Worm (Caenorhabditis elegans): ENCODE measurements around the gene mab-23.

The mab-23 gene

ce11 chrV:10679990-10680602, 47.2 kb downstream of the mab-23 start:
- no peak for TF ChIP-seq klf-2 (GFP tag; conservative IDR thresholded peaks at IDR 0.05)

- 0 out of 2 replicates have a peak, but pooled peaks have one; percentile 50 for TF ChIP-seq ztf-23 (GFP tag; IDR thresholded peaks at IDR 0.05)
- TF ChIP-seq T22C8.4 (GFP tag; IDR thresholded peaks at IDR 0.05), result peak; percentile 69; the same call in 1 of the 2 replicates
- TF ChIP-seq flt-1 (GFP tag; IDR thresholded peaks at IDR 0.05), result peak; percentile 4; the same call in 1 of the 2 replicates
- no peak for TF ChIP-seq med-1 (GFP tag; optimal IDR thresholded peaks at IDR 0.05; ENCODE audit: insufficient read depth)
- peak; percentile 42; the same call in 1 of the 2 replicates for TF ChIP-seq ref-1 (GFP tag; conservative IDR thresholded peaks at IDR 0.05)
Measured at ce11 chrV:10681117-10681959, 48.5 kb downstream of the mab-23 start.

DNA sequence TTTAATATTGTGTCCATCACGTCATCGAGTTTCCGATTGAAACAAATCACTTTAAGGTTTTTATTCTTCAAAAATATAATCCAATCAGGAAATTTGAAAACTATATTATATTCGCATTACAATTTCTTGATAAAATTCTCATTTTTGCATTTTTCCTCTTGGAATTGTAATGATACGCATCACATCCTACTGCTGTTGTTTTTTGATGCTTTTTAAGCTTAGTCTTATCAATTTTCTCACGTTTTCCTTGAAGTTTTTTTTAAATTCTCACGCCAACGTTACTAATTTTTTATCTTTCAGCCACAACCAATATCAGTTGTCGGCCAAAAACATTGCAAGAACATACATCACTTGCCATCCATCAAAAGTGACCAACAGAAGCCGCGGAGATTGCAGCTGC, 49.3 kb downstream of the mab-23 start, which contains the start of gene gsp-1:
gsp-1 (plus strand) TSS at position 301 of the 400 bp plus-strand sequence.
- no peak for TF ChIP-seq tab-1 (GFP tag; IDR thresholded peaks at IDR 0.05)
- TF ChIP-seq ref-1 (GFP tag; conservative IDR thresholded peaks at IDR 0.05), result no peak
- no peak for TF ChIP-seq ztf-29 (GFP tag; IDR thresholded peaks at IDR 0.05)
- no peak for TF ChIP-seq klf-2 (GFP tag; conservative IDR thresholded peaks at IDR 0.05)
- no peak for TF ChIP-seq ztf-23 (GFP tag; IDR thresholded peaks at IDR 0.05)
- no peak for TF ChIP-seq T22C8.4 (GFP tag; IDR thresholded peaks at IDR 0.05)
- TF ChIP-seq med-1 (GFP tag; optimal IDR thresholded peaks at IDR 0.05; ENCODE audit: insufficient read depth), result no peak
- no peak for TF ChIP-seq cog-1 (tag; optimal IDR thresholded peaks at IDR 0.05)
- no peak for TF ChIP-seq flt-1 (GFP tag; IDR thresholded peaks at IDR 0.05)

ce11 chrV:10683458-10683857, 50.6 kb downstream of the mab-23 start:
- no peak for TF ChIP-seq med-1 (GFP tag; optimal IDR thresholded peaks at IDR 0.05; ENCODE audit: insufficient read depth)
- TF ChIP-seq ztf-29 (GFP tag; IDR thresholded peaks at IDR 0.05), result no peak
- TF ChIP-seq ztf-23 (GFP tag; IDR thresholded peaks at IDR 0.05), result no peak
- TF ChIP-seq tab-1 (GFP tag; IDR thresholded peaks at IDR 0.05), result no peak
- no peak for TF ChIP-seq T22C8.4 (GFP tag; IDR thresholded peaks at IDR 0.05)
- no peak for TF ChIP-seq klf-2 (GFP tag; conservative IDR thresholded peaks at IDR 0.05)
- no peak for TF ChIP-seq cog-1 (tag; optimal IDR thresholded peaks at IDR 0.05)
- no peak for TF ChIP-seq ref-1 (GFP tag; conservative IDR thresholded peaks at IDR 0.05)
- TF ChIP-seq flt-1 (GFP tag; IDR thresholded peaks at IDR 0.05), result no peak

ce11 chrV:10684748-10685147, 51.9 kb downstream of the mab-23 start:
- TF ChIP-seq ref-1 (GFP tag; conservative IDR thresholded peaks at IDR 0.05) (no peak), tab-1 (GFP tag; IDR thresholded peaks at IDR 0.05) (no peak), T22C8.4 (GFP tag; IDR thresholded peaks at IDR 0.05) (no peak), flt-1 (GFP tag; IDR thresholded peaks at IDR 0.05) (no peak), cog-1 (tag; optimal IDR thresholded peaks at IDR 0.05) (no peak), med-1 (GFP tag; optimal IDR thresholded peaks at IDR 0.05; ENCODE audit: insufficient read depth) (no peak), ztf-23 (GFP tag; IDR thresholded peaks at IDR 0.05) (no peak), ztf-29 (GFP tag; IDR thresholded peaks at IDR 0.05) (no peak), klf-2 (GFP tag; conservative IDR thresholded peaks at IDR 0.05) (no peak)

Data from whole organism, midembryonic.